Worm (Caenorhabditis elegans): ENCODE data around the gene M199.135.

ce11 chrIV:15122882-15123281, 8.5 kb downstream of the M199.135 start, which contains the start of gene M199.7:
- no peak for TF ChIP-seq snpc-4 (tag; optimal IDR thresholded peaks at IDR 0.05)
- TF ChIP-seq nhr-237 (tag; optimal IDR thresholded peaks at IDR 0.05): no peak
- TF ChIP-seq ceh-8 (GFP tag; optimal IDR thresholded peaks at IDR 0.05): no peak
- TF ChIP-seq nhr-76 (tag; optimal IDR thresholded peaks at IDR 0.05): no peak
- TF ChIP-seq lin-13 (GFP tag; optimal IDR thresholded peaks at IDR 0.05): no peak
- no peak for TF ChIP-seq nhr-84 (tag; optimal IDR thresholded peaks at IDR 0.05)
- TF ChIP-seq pqm-1 (tag; optimal IDR thresholded peaks at IDR 0.05): no peak
- TF ChIP-seq fos-1 (tag; optimal IDR thresholded peaks at IDR 0.05): no peak
- TF ChIP-seq nhr-11 (tag; optimal IDR thresholded peaks at IDR 0.05): no peak
